Worm (Caenorhabditis elegans): ENCODE measurements around the gene mls-1.

Gene mls-1

ce11 chrIII:7497782-7498266, 37.7 kb downstream of the mls-1 start, which contains the start of gene cgh-1:
TSS of gene cgh-1 (minus strand) at chrIII:7497832.
- TF ChIP-seq F22D6.2 (tag; optimal IDR thresholded peaks at IDR 0.05) = no peak
- no peak for TF ChIP-seq T07F8.4 (tag; optimal IDR thresholded peaks at IDR 0.05)
- TF ChIP-seq hlh-26 (GFP tag; conservative IDR thresholded peaks at IDR 0.05) = no peak
- no peak for TF ChIP-seq somi-1 (GFP tag; optimal IDR thresholded peaks at IDR 0.05)
- TF ChIP-seq lin-54 (GFP tag; optimal IDR thresholded peaks at IDR 0.05) = peak; percentile 27
- TF ChIP-seq ceh-40 (GFP tag; IDR thresholded peaks at IDR 0.05) = peak; percentile 28; the same call in 1 of the 2 replicates
- peak; percentile 50; the same call in 1 of the 2 replicates for TF ChIP-seq B0336.3 (GFP tag; IDR thresholded peaks at IDR 0.05)
- TF ChIP-seq D2030.7 (GFP tag; IDR thresholded peaks at IDR 0.05) = 0 out of 2 replicates have a peak, but pooled peaks have one; percentile 12
- TF ChIP-seq B0019.2 (GFP tag; conservative IDR thresholded peaks at IDR 0.05) = no peak
- peak; percentile 69; the same call in 1 of the 2 replicates for TF ChIP-seq madf-3 (GFP tag; IDR thresholded peaks at IDR 0.05)
- TF ChIP-seq let-526 (GFP tag; IDR thresholded peaks at IDR 0.05) = no peak
- TF ChIP-seq F39B2.1 (GFP tag; IDR thresholded peaks at IDR 0.05) = no peak
- TF ChIP-seq hmg-1.2 (GFP tag; IDR thresholded peaks at IDR 0.05) = no peak
- no peak for TF ChIP-seq madf-10 (tag; optimal IDR thresholded peaks at IDR 0.05)
- TF ChIP-seq cebp-1 (GFP tag; IDR thresholded peaks at IDR 0.05) = no peak
- TF ChIP-seq cebp-1 (tag; optimal IDR thresholded peaks at IDR 0.05) = no peak
- no peak for TF ChIP-seq snpc-3.4 (tag; optimal IDR thresholded peaks at IDR 0.05)
- TF ChIP-seq mes-4 (tag; optimal IDR thresholded peaks at IDR 0.05) = no peak
- TF ChIP-seq snpc-4 (GFP tag; optimal IDR thresholded peaks at IDR 0.05) = no peak
- TF ChIP-seq snpc-4 (tag; optimal IDR thresholded peaks at IDR 0.05) = no peak
- TF ChIP-seq lsl-1 (GFP tag; optimal IDR thresholded peaks at IDR 0.05) = peak; percentile 7
- no peak for TF ChIP-seq attf-3 (GFP tag; conservative IDR thresholded peaks at IDR 0.05)
- TF ChIP-seq nhr-27 (tag; optimal IDR thresholded peaks at IDR 0.05) = no peak
- TF ChIP-seq F57A8.1 (GFP tag; optimal IDR thresholded peaks at IDR 0.05) = no peak
- TF ChIP-seq nfyb-1 (GFP tag; IDR thresholded peaks at IDR 0.05) = peak; percentile 15; the same call in 1 of the 2 replicates
- TF ChIP-seq madf-6 (GFP tag; IDR thresholded peaks at IDR 0.05) = no peak; the same call in 1 of the 2 replicates
- TF ChIP-seq tbp1 (GFP tag; optimal IDR thresholded peaks at IDR 0.05) = peak; percentile 15
- TF ChIP-seq pbrm-1 (GFP tag; IDR thresholded peaks at IDR 0.05) = 0 out of 2 replicates have a peak, but pooled peaks have one; percentile 15
- TF ChIP-seq mxl-1 (tag; optimal IDR thresholded peaks at IDR 0.05) = no peak
- TF ChIP-seq rpc-1 (optimal IDR thresholded peaks at IDR 0.05) = no peak
- TF ChIP-seq rpc-1 (tag; optimal IDR thresholded peaks at IDR 0.05) = no peak
- no peak for TF ChIP-seq nfya-2 (GFP tag; IDR thresholded peaks at IDR 0.05)
- TF ChIP-seq zfh-2 (GFP tag; conservative IDR thresholded peaks at IDR 0.05) = no peak
- no peak for TF ChIP-seq madf-8 (GFP tag; conservative IDR thresholded peaks at IDR 0.05)
- no peak for TF ChIP-seq lag-1 (GFP tag; IDR thresholded peaks at IDR 0.05)
- no peak for TF ChIP-seq Y67H2A.10 (GFP tag; conservative IDR thresholded peaks at IDR 0.05)
- 0 out of 2 replicates have a peak, but pooled peaks have one; percentile 12 for TF ChIP-seq aptf-3 (GFP tag; IDR thresholded peaks at IDR 0.05)
- TF ChIP-seq Y53F4B.3 (GFP tag; IDR thresholded peaks at IDR 0.05) = no peak
- TF ChIP-seq mel-28 (tag; optimal IDR thresholded peaks at IDR 0.05; ENCODE audit: borderline replicate concordance) = no peak
- no peak for TF ChIP-seq bed-1 (GFP tag; IDR thresholded peaks at IDR 0.05)

DNA sequence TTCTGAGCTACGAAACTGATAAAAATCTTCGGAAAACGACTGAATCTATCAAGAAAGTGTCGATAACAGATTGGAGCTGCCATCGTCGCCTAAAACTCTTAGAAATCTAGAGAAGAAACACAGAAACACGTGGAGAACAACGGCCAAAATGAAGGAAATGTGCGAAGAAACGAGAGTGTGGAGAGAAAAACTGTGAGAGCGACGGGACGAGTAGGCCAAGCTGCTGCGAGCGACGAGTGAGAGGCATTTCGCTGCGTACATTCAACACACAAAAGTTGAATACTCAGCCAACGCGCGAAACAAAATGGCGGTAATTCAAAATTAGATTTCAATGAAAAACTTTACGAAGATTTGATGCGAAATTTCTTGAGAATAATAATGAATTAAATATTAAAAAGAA, 38.2 kb downstream of the mls-1 start:
- peak; percentile 41 for TF ChIP-seq tlf-1 (GFP tag; optimal IDR thresholded peaks at IDR 0.05)
- peak; percentile 3 for TF ChIP-seq lsl-1 (GFP tag; optimal IDR thresholded peaks at IDR 0.05)
- no peak for TF ChIP-seq egrh-3 (GFP tag; IDR thresholded peaks at IDR 0.05)
- no peak for TF ChIP-seq Y95B8A.8 (GFP tag; IDR thresholded peaks at IDR 0.05)
- peak; percentile 87 for TF ChIP-seq zfh-2 (GFP tag; conservative IDR thresholded peaks at IDR 0.05)
- TF ChIP-seq mcd-1 (GFP tag; IDR thresholded peaks at IDR 0.05) = peak; percentile 75
- peak; percentile 72; the same call in 1 of the 2 replicates for TF ChIP-seq madf-3 (GFP tag; IDR thresholded peaks at IDR 0.05)
- TF ChIP-seq somi-1 (GFP tag; optimal IDR thresholded peaks at IDR 0.05) = peak; percentile 28
- peak; percentile 74 for TF ChIP-seq lin-40 (tag; optimal IDR thresholded peaks at IDR 0.05)
- no peak for TF ChIP-seq ceh-91 (GFP tag; IDR thresholded peaks at IDR 0.05)
- peak; percentile 51 for TF ChIP-seq atf-7 (tag; optimal IDR thresholded peaks at IDR 0.05)
- TF ChIP-seq lin-35 (GFP tag; optimal IDR thresholded peaks at IDR 0.05) = peak; percentile 80 to 94 (median 89)
- TF ChIP-seq tbp1 (GFP tag; optimal IDR thresholded peaks at IDR 0.05) = peak; percentile 56
- peak; percentile 91 for TF ChIP-seq ztf-18 (tag; optimal IDR thresholded peaks at IDR 0.05)
- no peak for TF ChIP-seq nfyb-1 (GFP tag; IDR thresholded peaks at IDR 0.05)
- TF ChIP-seq snpc-4 (GFP tag; optimal IDR thresholded peaks at IDR 0.05) = peak; percentile 14
- peak; percentile 45 to 73 (median 62) for TF ChIP-seq snpc-4 (tag; optimal IDR thresholded peaks at IDR 0.05)

Data from whole organism, young adult.